Worm (Caenorhabditis elegans): ENCODE data around the gene tbc-1.

tbc-1 gene

ce11 chrX:14929512-14929911 lies 41.0 kb upstream of the tbc-1 start:
- TF ChIP-seq php-3 (GFP tag; IDR thresholded peaks at IDR 0.05), result no peak
- peak in 1 of 2 experiments; percentile 92 for TF ChIP-seq unc-62 (GFP tag; optimal IDR thresholded peaks at IDR 0.05 in 1 of 2)
- no peak for TF ChIP-seq unc-62 (tag; optimal IDR thresholded peaks at IDR 0.05)

- TF ChIP-seq spr-3 (GFP tag; optimal IDR thresholded peaks at IDR 0.05) (no peak), set-16 (GFP tag; IDR thresholded peaks at IDR 0.05) (peak; percentile 25; the same call in 1 of the 2 replicates)
Observed at ce11 chrX:14931443-14931842, 39.1 kb upstream of the tbc-1 start.

ce11 chrX:14938188-14938587 lies 32.4 kb upstream of the tbc-1 start:
- TF ChIP-seq cey-2 (tag; optimal IDR thresholded peaks at IDR 0.05; ENCODE audit: borderline replicate concordance, insufficient read depth), result no peak
- no peak for TF ChIP-seq nhr-48 (tag; optimal IDR thresholded peaks at IDR 0.05)
- no peak for TF ChIP-seq pqm-1 (tag; optimal IDR thresholded peaks at IDR 0.05)
- no peak for TF ChIP-seq saeg-2 (GFP tag; IDR thresholded peaks at IDR 0.05)
- peak; percentile 20; the same call in 1 of the 2 replicates for TF ChIP-seq pha-4 (GFP tag; IDR thresholded peaks at IDR 0.05)
- TF ChIP-seq pha-4 (tag; optimal IDR thresholded peaks at IDR 0.05), result no peak
- TF ChIP-seq snpc-4 (tag; optimal IDR thresholded peaks at IDR 0.05), result peak; percentile 75
- TF ChIP-seq nhr-25 (tag; optimal IDR thresholded peaks at IDR 0.05; ENCODE audit: borderline replicate concordance, insufficient read depth), result no peak
- no peak for TF ChIP-seq ceh-32 (tag; optimal IDR thresholded peaks at IDR 0.05; ENCODE audit: poor library complexity)
- TF ChIP-seq zip-2 (tag; optimal IDR thresholded peaks at IDR 0.05), result no peak
- no peak for TF ChIP-seq ama-1 (optimal IDR thresholded peaks at IDR 0.05)
- TF ChIP-seq daf-16 (GFP tag; optimal IDR thresholded peaks at IDR 0.05), result no peak
- no peak for TF ChIP-seq daf-16 (tag; optimal IDR thresholded peaks at IDR 0.05)
- TF ChIP-seq zfp-2 (tag; optimal IDR thresholded peaks at IDR 0.05), result no peak
- no peak for TF ChIP-seq zfp-3 (GFP tag; conservative IDR thresholded peaks at IDR 0.05)
- TF ChIP-seq Y48G9A.11 (GFP tag; IDR thresholded peaks at IDR 0.05), result 0 out of 2 replicates have a peak, but pooled peaks have one; percentile 24
- TF ChIP-seq unc-62 (GFP tag; optimal IDR thresholded peaks at IDR 0.05 in 1 of 2), result peak in 1 of 2 experiments; percentile 34
- no peak for TF ChIP-seq unc-62 (tag; optimal IDR thresholded peaks at IDR 0.05)
- no peak for TF ChIP-seq nhr-111 (GFP tag; optimal IDR thresholded peaks at IDR 0.05)
- TF ChIP-seq sdz-12 (GFP tag; optimal IDR thresholded peaks at IDR 0.05), result no peak
- no peak for TF ChIP-seq F37D6.2 (tag; optimal IDR thresholded peaks at IDR 0.05)
- TF ChIP-seq ZK337.2 (GFP tag; IDR thresholded peaks at IDR 0.05), result no peak
- no peak for TF ChIP-seq duxl-1 (tag; optimal IDR thresholded peaks at IDR 0.05; ENCODE audit: poor library complexity)
- TF ChIP-seq ztf-7 (tag; optimal IDR thresholded peaks at IDR 0.05), result no peak
- no peak for TF ChIP-seq lin-15B (tag; optimal IDR thresholded peaks at IDR 0.05)
- TF ChIP-seq ceh-20 (GFP tag; IDR thresholded peaks at IDR 0.05), result no peak
- TF ChIP-seq nhr-42 (GFP tag; IDR thresholded peaks at IDR 0.05), result peak; percentile 31; the same call in 1 of the 2 replicates
- no peak for TF ChIP-seq hlh-30 (tag; optimal IDR thresholded peaks at IDR 0.05; ENCODE audit: insufficient read depth)
- no peak for TF ChIP-seq set-16 (GFP tag; IDR thresholded peaks at IDR 0.05)
- TF ChIP-seq tag-97 (GFP tag; IDR thresholded peaks at IDR 0.05), result no peak
- TF ChIP-seq R02D3.7 (tag; optimal IDR thresholded peaks at IDR 0.05), result no peak
- no peak for TF ChIP-seq mxl-2 (GFP tag; conservative IDR thresholded peaks at IDR 0.05)
- TF ChIP-seq nhr-10 (tag; optimal IDR thresholded peaks at IDR 0.05), result no peak
- TF ChIP-seq aly-2 (tag; optimal IDR thresholded peaks at IDR 0.05), result no peak
- no peak for TF ChIP-seq Y105C5A.15 (GFP tag; IDR thresholded peaks at IDR 0.05)

- TF ChIP-seq mxl-3 (GFP tag; optimal IDR thresholded peaks at IDR 0.05), result no peak
- TF ChIP-seq zfp-3 (GFP tag; conservative IDR thresholded peaks at IDR 0.05), result no peak
- TF ChIP-seq nhr-77 (tag; optimal IDR thresholded peaks at IDR 0.05), result no peak
- TF ChIP-seq D1046.2 (GFP tag; IDR thresholded peaks at IDR 0.05), result no peak
- no peak for TF ChIP-seq snpc-4 (tag; optimal IDR thresholded peaks at IDR 0.05)
- no peak for TF ChIP-seq duxl-1 (tag; optimal IDR thresholded peaks at IDR 0.05; ENCODE audit: poor library complexity)
Observed at ce11 chrX:14946217-14946463, 24.4 kb upstream of the tbc-1 start, which contains the start of gene mrp-5. Gene mrp-5 (minus strand): TSS chrX:14946317.
